Fruit fly (Drosophila melanogaster): Measurements from ENCODE around the gene Peritrophin-15b.
A peak's percentile ranks its signal among the peaks of the same experiment; 100 is the strongest.

The Peritrophin-15b gene

DNA sequence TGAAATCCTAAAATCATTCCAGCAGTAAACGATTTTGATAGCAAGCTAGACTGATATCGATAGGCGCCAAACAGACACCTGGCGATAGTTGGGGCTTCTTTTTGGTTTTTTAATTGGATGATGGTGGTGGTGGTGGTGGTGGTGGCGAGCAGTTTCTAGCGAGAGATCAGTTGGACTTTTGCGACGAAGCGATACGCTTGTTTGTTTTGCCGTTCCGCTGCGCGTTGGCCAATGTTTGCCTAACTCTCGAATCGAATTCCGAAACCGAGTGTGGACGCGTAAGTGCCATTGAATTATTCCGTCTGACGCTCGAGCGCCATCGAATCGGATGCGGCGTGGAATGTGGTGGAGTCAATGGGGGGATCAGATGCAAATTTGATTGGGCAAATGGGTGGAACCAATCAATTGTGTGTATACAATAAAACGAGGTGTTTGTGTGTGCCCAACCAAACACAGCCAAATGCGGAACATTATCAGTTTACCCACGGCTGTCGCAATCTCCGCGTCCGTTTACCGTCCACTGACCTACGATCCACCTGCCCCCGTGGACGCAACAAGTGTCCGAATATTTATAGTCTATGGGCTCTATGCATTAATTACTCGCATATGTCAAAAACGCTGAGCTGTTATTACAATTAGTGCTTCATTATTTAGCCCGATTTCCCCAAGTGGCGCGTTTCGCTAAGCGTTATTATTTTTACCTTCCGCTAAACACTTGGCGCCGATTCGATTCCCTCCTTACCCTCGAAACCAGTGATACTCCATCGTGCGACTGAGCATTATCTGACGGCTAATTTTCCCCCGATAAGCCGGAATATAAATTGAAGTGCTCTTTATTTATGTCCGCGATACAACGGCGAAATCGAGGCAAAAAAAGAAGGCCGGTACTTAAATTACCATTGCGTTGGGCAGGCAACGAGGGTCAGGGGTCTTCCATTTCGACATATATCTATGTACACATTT lies 24.1 kb downstream of the Peritrophin-15b start, which contains the start of gene CG17292 (continued):
- peak in 1 of 2 experiments; percentile 48 for TF ChIP-seq Eip74EF (GFP tag; optimal IDR thresholded peaks at IDR 0.05)
- no peak for TF ChIP-seq HLH54F (GFP tag; optimal IDR thresholded peaks at IDR 0.05)
- TF ChIP-seq CG2875 (GFP tag; optimal IDR thresholded peaks at IDR 0.05), result peak; percentile 43
- peak; percentile 8 for TF ChIP-seq CG10979 (tag; optimal IDR thresholded peaks at IDR 0.05)
- TF ChIP-seq onecut (GFP tag; IDR thresholded peaks at IDR 0.05), result peak; percentile 54; the same call in 1 of the 2 replicates
- TF ChIP-seq ewg (GFP tag; optimal IDR thresholded peaks at IDR 0.05), result peak; percentile 9
- no peak for TF ChIP-seq CG7271 (tag; optimal IDR thresholded peaks at IDR 0.05)
- TF ChIP-seq zen (tag; optimal IDR thresholded peaks at IDR 0.05), result no peak
- TF ChIP-seq al (GFP tag; IDR thresholded peaks at IDR 0.05), result no peak
- no peak for TF ChIP-seq tll (GFP tag; optimal IDR thresholded peaks at IDR 0.05)
- no peak for TF ChIP-seq lov (optimal IDR thresholded peaks at IDR 0.05)
- 0 out of 3 replicates have a peak, but pooled peaks have one; percentile 55 for TF ChIP-seq lov (GFP tag; IDR thresholded peaks at IDR 0.05)
- TF ChIP-seq CG13424 (tag; optimal IDR thresholded peaks at IDR 0.05), result peak; percentile 61
- TF ChIP-seq tap (tag; optimal IDR thresholded peaks at IDR 0.05), result peak; percentile 24
- TF ChIP-seq CG15073 (GFP tag; optimal IDR thresholded peaks at IDR 0.05), result no peak
- TF ChIP-seq sens-2 (GFP tag; IDR thresholded peaks at IDR 0.05), result no peak
- TF ChIP-seq Vsx1 (GFP tag; optimal IDR thresholded peaks at IDR 0.05), result peak; percentile 62
- TF ChIP-seq Bgb (GFP tag; IDR thresholded peaks at IDR 0.05; ENCODE audit: partially characterized antibody), result peak; percentile 94
- TF ChIP-seq en (GFP tag; optimal IDR thresholded peaks at IDR 0.05), result no peak
- no peak for TF ChIP-seq CG1529 (GFP tag; optimal IDR thresholded peaks at IDR 0.05)
- TF ChIP-seq Lim3 (GFP tag; IDR thresholded peaks at IDR 0.05), result 0 out of 2 replicates have a peak, but pooled peaks have one; percentile 14
- TF ChIP-seq CG17186 (GFP tag; optimal IDR thresholded peaks at IDR 0.05), result peak; percentile 11
- peak; percentile 61 for TF ChIP-seq CG18619 (GFP tag; optimal IDR thresholded peaks at IDR 0.05)
- TF ChIP-seq slp2 (GFP tag; optimal IDR thresholded peaks at IDR 0.05), result no peak
- TF ChIP-seq CG16779 (GFP tag; IDR thresholded peaks at IDR 0.05), result peak; percentile 84
- peak; percentile 46 for TF ChIP-seq shn (GFP tag; optimal IDR thresholded peaks at IDR 0.05)
- TF ChIP-seq CG4707 (GFP tag; optimal IDR thresholded peaks at IDR 0.05), result no peak
- TF ChIP-seq CG34224 (GFP tag; IDR thresholded peaks at IDR 0.05; ENCODE audit: partially characterized antibody), result peak; percentile 88
- no peak for TF ChIP-seq lbe (GFP tag; optimal IDR thresholded peaks at IDR 0.05)
- peak; percentile 15 for TF ChIP-seq CG2712 (tag; optimal IDR thresholded peaks at IDR 0.05)
- no peak for TF ChIP-seq kay (GFP tag; optimal IDR thresholded peaks at IDR 0.05)
- no peak for TF ChIP-seq fu2 (GFP tag; optimal IDR thresholded peaks at IDR 0.05)
- peak; percentile 23 for TF ChIP-seq Asciz (GFP tag; optimal IDR thresholded peaks at IDR 0.05)
- TF ChIP-seq twi (tag; optimal IDR thresholded peaks at IDR 0.05), result no peak
- TF ChIP-seq jing (GFP tag; optimal IDR thresholded peaks at IDR 0.05), result no peak
- peak; percentile 40 for TF ChIP-seq dmrt99B (tag; optimal IDR thresholded peaks at IDR 0.05)
- no peak for TF ChIP-seq scrt (GFP tag; optimal IDR thresholded peaks at IDR 0.05)
- no peak for TF ChIP-seq nom (GFP tag; optimal IDR thresholded peaks at IDR 0.05)
- peak; percentile 71 for TF ChIP-seq gro (GFP tag; optimal IDR thresholded peaks at IDR 0.05)
- TF ChIP-seq Dp (GFP tag; optimal IDR thresholded peaks at IDR 0.05), result peak; percentile 49
- peak; percentile 92 for TF ChIP-seq rib (GFP tag; IDR thresholded peaks at IDR 0.05)
- TF ChIP-seq grau (tag; optimal IDR thresholded peaks at IDR 0.05), result peak; percentile 39
- TF ChIP-seq wor (GFP tag; IDR thresholded peaks at IDR 0.05), result no peak
- TF ChIP-seq CG31388 (GFP tag; optimal IDR thresholded peaks at IDR 0.05), result no peak
- TF ChIP-seq CG2116 (GFP tag; optimal IDR thresholded peaks at IDR 0.05), result peak; percentile 58
- TF ChIP-seq Bteb2 (GFP tag; optimal IDR thresholded peaks at IDR 0.05), result no peak
- TF ChIP-seq psq (GFP tag; optimal IDR thresholded peaks at IDR 0.05), result no peak
